Worm (Caenorhabditis elegans): Measurements from ENCODE around the gene F20D6.15.

The F20D6.15 gene

DNA sequence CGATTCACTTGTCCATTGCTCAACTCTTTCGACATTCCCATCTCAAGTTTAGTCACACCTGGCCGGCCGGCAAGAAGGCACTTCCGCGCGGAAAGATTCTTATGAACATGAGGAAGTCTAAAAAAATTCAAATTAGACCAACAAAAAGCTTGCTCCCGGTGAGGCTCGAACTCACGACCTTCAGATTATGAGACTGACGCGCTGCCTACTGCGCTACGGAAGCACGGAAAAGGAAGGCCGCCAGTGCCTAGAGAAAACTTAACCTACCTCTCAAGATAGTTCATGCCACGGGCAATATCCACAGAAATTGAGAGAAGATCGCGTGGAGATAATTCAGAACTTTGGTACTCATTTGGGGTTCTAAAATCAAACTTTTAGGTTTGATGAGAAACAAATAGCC, 41.8 kb upstream of the F20D6.15 start (continued):
- TF ChIP-seq ztf-18 (tag; optimal IDR thresholded peaks at IDR 0.05) (peak; percentile 26), mes-4 (tag; optimal IDR thresholded peaks at IDR 0.05) (peak; percentile 23), nhr-90 (tag; optimal IDR thresholded peaks at IDR 0.05) (peak; percentile 65), ztf-22 (GFP tag; optimal IDR thresholded peaks at IDR 0.05) (no peak), C17E4.6 (GFP tag; IDR thresholded peaks at IDR 0.05) (no peak), cebp-2 (GFP tag; IDR thresholded peaks at IDR 0.05) (no peak), snpc-1.3 (tag; optimal IDR thresholded peaks at IDR 0.05; ENCODE audit: insufficient read depth) (no peak), rpc-1 (optimal IDR thresholded peaks at IDR 0.05) (peak; percentile 59), rpc-1 (tag; optimal IDR thresholded peaks at IDR 0.05) (peak; percentile 79), F10E7.11 (tag; optimal IDR thresholded peaks at IDR 0.05) (no peak), cebp-1 (GFP tag; IDR thresholded peaks at IDR 0.05) (no peak), cebp-1 (tag; optimal IDR thresholded peaks at IDR 0.05) (no peak), F57A8.1 (GFP tag; optimal IDR thresholded peaks at IDR 0.05) (no peak), lsl-1 (GFP tag; optimal IDR thresholded peaks at IDR 0.05) (peak; percentile 0), B0261.1 (tag; optimal IDR thresholded peaks at IDR 0.05) (peak; percentile 69), madf-6 (GFP tag; IDR thresholded peaks at IDR 0.05) (peak; percentile 53; the same call in 1 of the 2 replicates), snpc-1.1 (tag; optimal IDR thresholded peaks at IDR 0.05; ENCODE audit: insufficient read depth) (peak; percentile 53), him-1 (tag; optimal IDR thresholded peaks at IDR 0.05) (peak; percentile 78), dox-1 (GFP tag; IDR thresholded peaks at IDR 0.05) (peak; percentile 62; the same call in 1 of the 2 replicates), F55B11.4 (tag; optimal IDR thresholded peaks at IDR 0.05; ENCODE audit: borderline replicate concordance, insufficient read depth) (no peak), ztf-25 (GFP tag; IDR thresholded peaks at IDR 0.05) (0 out of 2 replicates have a peak, but pooled peaks have one; percentile 46)

DNA sequence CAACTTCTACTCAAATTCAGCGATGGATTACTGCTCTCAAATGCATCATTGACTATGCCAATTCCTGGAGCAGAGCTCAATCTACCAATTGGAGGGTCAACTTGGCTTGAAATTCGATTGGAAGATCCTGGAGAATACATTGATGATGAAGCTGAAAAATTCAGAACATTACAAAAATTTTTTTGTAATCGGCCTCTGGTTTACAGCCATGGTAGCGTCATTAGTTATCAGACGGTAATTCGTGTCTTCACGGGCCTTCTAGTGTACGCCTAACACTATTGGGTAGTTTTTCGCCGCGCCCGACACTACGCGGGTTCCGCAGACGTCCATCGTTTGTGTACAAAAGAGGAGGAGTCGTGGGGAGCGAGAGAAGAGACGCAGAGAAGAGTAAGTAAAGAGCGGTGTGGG, 40.4 kb upstream of the F20D6.15 start:
- TF ChIP-seq ztf-6 (GFP tag; IDR thresholded peaks at IDR 0.05) = no peak
- peak; percentile 100 for TF ChIP-seq snpc-4 (GFP tag; optimal IDR thresholded peaks at IDR 0.05)
- TF ChIP-seq snpc-4 (tag; optimal IDR thresholded peaks at IDR 0.05) = peak; percentile 99 to 100 (median 100)
- TF ChIP-seq ztf-3 (GFP tag; optimal IDR thresholded peaks at IDR 0.05) = no peak
- TF ChIP-seq madf-10 (tag; optimal IDR thresholded peaks at IDR 0.05) = peak; percentile 77
- TF ChIP-seq attf-6 (GFP tag; IDR thresholded peaks at IDR 0.05) = peak; percentile 94
- TF ChIP-seq rec-8 (tag; optimal IDR thresholded peaks at IDR 0.05) = peak in 1 of 2 experiments; percentile 83
- TF ChIP-seq pbrm-1 (GFP tag; IDR thresholded peaks at IDR 0.05) = peak; percentile 100
- 0 out of 2 replicates have a peak, but pooled peaks have one; percentile 20 for TF ChIP-seq cebp-1 (GFP tag; IDR thresholded peaks at IDR 0.05)
- TF ChIP-seq cebp-1 (tag; optimal IDR thresholded peaks at IDR 0.05) = no peak
- no peak for TF ChIP-seq pha-4 (tag; optimal IDR thresholded peaks at IDR 0.05)
- peak; percentile 37; the same call in 1 of the 2 replicates for TF ChIP-seq K11D2.4 (GFP tag; IDR thresholded peaks at IDR 0.05)
- TF ChIP-seq ceh-79 (tag; optimal IDR thresholded peaks at IDR 0.05) = no peak
- TF ChIP-seq aptf-2 (GFP tag; conservative IDR thresholded peaks at IDR 0.05) = 0 out of 2 replicates have a peak, but pooled peaks have one; percentile 53
- peak; percentile 83 for TF ChIP-seq lsl-1 (GFP tag; optimal IDR thresholded peaks at IDR 0.05)
- no peak for TF ChIP-seq nfya-1 (tag; optimal IDR thresholded peaks at IDR 0.05; ENCODE audit: borderline replicate concordance, insufficient read depth)
- no peak for TF ChIP-seq hlh-26 (GFP tag; conservative IDR thresholded peaks at IDR 0.05)
- peak; percentile 75 for TF ChIP-seq zfh-2 (GFP tag; conservative IDR thresholded peaks at IDR 0.05)
- TF ChIP-seq ceh-91 (GFP tag; IDR thresholded peaks at IDR 0.05) = peak; percentile 65
- TF ChIP-seq somi-1 (GFP tag; optimal IDR thresholded peaks at IDR 0.05) = peak; percentile 80
- TF ChIP-seq C17E4.6 (GFP tag; IDR thresholded peaks at IDR 0.05) = peak; percentile 83
- TF ChIP-seq snpc-3.4 (tag; optimal IDR thresholded peaks at IDR 0.05) = peak; percentile 99
- peak; percentile 99 for TF ChIP-seq snpc-1.1 (tag; optimal IDR thresholded peaks at IDR 0.05; ENCODE audit: insufficient read depth)
- TF ChIP-seq xnd-1 (tag; optimal IDR thresholded peaks at IDR 0.05) = peak; percentile 66
- peak; percentile 99 for TF ChIP-seq him-1 (tag; optimal IDR thresholded peaks at IDR 0.05)
- TF ChIP-seq fkh-3 (tag; optimal IDR thresholded peaks at IDR 0.05) = peak; percentile 54
- peak; percentile 65 for TF ChIP-seq madf-8 (GFP tag; conservative IDR thresholded peaks at IDR 0.05)
- TF ChIP-seq ceh-100 (GFP tag; IDR thresholded peaks at IDR 0.05) = peak; percentile 92
- TF ChIP-seq madf-6 (GFP tag; IDR thresholded peaks at IDR 0.05) = peak; percentile 91
- TF ChIP-seq tbp1 (GFP tag; optimal IDR thresholded peaks at IDR 0.05) = peak; percentile 84
- TF ChIP-seq ztf-28 (GFP tag; IDR thresholded peaks at IDR 0.05) = peak; percentile 91
- TF ChIP-seq B0261.1 (tag; optimal IDR thresholded peaks at IDR 0.05) = peak; percentile 59
- peak; percentile 49 for TF ChIP-seq akir-1 (GFP tag; optimal IDR thresholded peaks at IDR 0.05)
